Fruit fly (Drosophila melanogaster) whole organism, prepupa: ENCODE measurements around the gene CG33177.
A peak's percentile ranks its signal among the peaks of the same experiment; 100 is the strongest.

Source experiments
- Blimp-1 ChIP-seq: fragments of 200-800 bp; sonication (Bioruptor generic); optimal IDR thresholded peaks from 3 replicates; lab custom pipeline; 2017; ENCODE audit warnings: missing biosample characterization, missing genetic modification characterization, mild to moderate bottlenecking, moderate library complexity, missing genetic modification reagents
- CG10631 ChIP-seq: fragments of 200-800 bp; sonication (Bioruptor generic); optimal IDR thresholded peaks from 2 replicates; lab custom pipeline; 2016; ENCODE audit warnings: missing biosample characterization, missing genetic modification characterization
- CG11294 ChIP-seq: fragments of 200-800 bp; sonication (Bioruptor generic); IDR thresholded peaks from 2 replicates; pipeline ENCODE4 v1.3.6; 2022; ENCODE audit warnings: missing biosample characterization, missing genetic modification characterization
- CG11762 ChIP-seq: fragments of 200-800 bp; sonication (Bioruptor generic); optimal IDR thresholded peaks from 3 replicates; lab custom pipeline; 2016; ENCODE audit warnings: missing biosample characterization, missing genetic modification characterization; ENCODE audit not compliant: insufficient read depth
- CG15336 ChIP-seq: fragments of 200-800 bp; sonication (Bioruptor generic); IDR thresholded peaks from 2 replicates; pipeline ENCODE4 v1.3.6; 2022; ENCODE audit warnings: missing biosample characterization, missing genetic modification characterization
- CG1621 ChIP-seq: fragments of 200-800 bp; sonication (Bioruptor generic); optimal IDR thresholded peaks from 3 replicates; lab custom pipeline; 2018; ENCODE audit warnings: missing biosample characterization, mild to moderate bottlenecking, missing genetic modification characterization
- CG16779 ChIP-seq: fragments of 200-800 bp; sonication (Bioruptor generic); optimal IDR thresholded peaks from 3 replicates; lab custom pipeline; 2017; ENCODE audit warnings: missing biosample characterization, mild to moderate bottlenecking, missing genetic modification characterization
- CG3032 ChIP-seq: fragments of 200-800 bp; optimal IDR thresholded peaks from 2 replicates; lab custom pipeline; 2019; ENCODE audit warnings: missing biosample characterization, mild to moderate bottlenecking, missing genetic modification characterization, moderate library complexity
- CG32006 ChIP-seq: fragments of 200-800 bp; sonication (Bioruptor generic); optimal IDR thresholded peaks from 3 replicates; lab custom pipeline; 2017; ENCODE audit warnings: missing biosample characterization, mild to moderate bottlenecking, missing genetic modification characterization
- CG34406 ChIP-seq: fragments of 200-800 bp; sonication (Bioruptor generic); optimal IDR thresholded peaks from 3 replicates; lab custom pipeline; 2016; ENCODE audit warnings: missing biosample characterization, missing genetic modification characterization
- CG3919 ChIP-seq: fragments of 200-800 bp; sonication (Bioruptor generic); optimal IDR thresholded peaks from 3 replicates; lab custom pipeline; 2016; ENCODE audit warnings: missing biosample characterization, missing genetic modification characterization
- CG4318 ChIP-seq: fragments of 200-800 bp; sonication (Bioruptor generic); optimal IDR thresholded peaks from 3 replicates; lab custom pipeline; 2017; ENCODE audit warnings: missing biosample characterization, mild to moderate bottlenecking, missing genetic modification characterization
- CG6276 ChIP-seq: fragments of 200-800 bp; sonication (Bioruptor generic); optimal IDR thresholded peaks from 2 replicates; lab custom pipeline; 2017; ENCODE audit warnings: missing biosample characterization, mild to moderate bottlenecking, missing genetic modification characterization
- CG6792 ChIP-seq: fragments of 200-800 bp; sonication (Bioruptor generic); optimal IDR thresholded peaks from 3 replicates; lab custom pipeline; 2016; ENCODE audit warnings: missing biosample characterization, missing genetic modification characterization
- CG6854 ChIP-seq: fragments of 200-800 bp; sonication (Bioruptor generic); optimal IDR thresholded peaks from 2 replicates; lab custom pipeline; 2017; ENCODE audit warnings: missing biosample characterization, mild to moderate bottlenecking, missing genetic modification characterization
- CG8319 ChIP-seq: fragments of 200-800 bp; sonication (Bioruptor generic); optimal IDR thresholded peaks from 3 replicates; lab custom pipeline; 2016; ENCODE audit warnings: missing biosample characterization, missing genetic modification characterization
- CG9139 ChIP-seq: fragments of 200-800 bp; sonication (Bioruptor generic); optimal IDR thresholded peaks from 3 replicates; lab custom pipeline; 2017; ENCODE audit warnings: missing biosample characterization, mild to moderate bottlenecking, missing genetic modification characterization
- Eip78C ChIP-seq: fragments of 200-800 bp; sonication (Bioruptor generic); peaks from one replicate; lab custom pipeline; 2016; ENCODE audit warnings: missing biosample characterization, missing genetic modification characterization
- Eip93F ChIP-seq: fragments of 200-800 bp; sonication (Bioruptor generic); optimal IDR thresholded peaks from 2 replicates; lab custom pipeline; 2016; ENCODE audit warnings: missing biosample characterization, mild to moderate bottlenecking, missing genetic modification characterization
- Ets96B ChIP-seq: fragments of 200-800 bp; optimal IDR thresholded peaks from 2 replicates; lab custom pipeline; 2019; ENCODE audit warnings: missing biosample characterization, mild to moderate bottlenecking, missing genetic modification characterization, moderate library complexity
- Hr38 ChIP-seq: sonication (Bioruptor generic); optimal IDR thresholded peaks from 2 replicates; lab custom pipeline; 2016; ENCODE audit warnings: missing biosample characterization, missing genetic modification characterization
- Hr4 ChIP-seq: fragments of 200-800 bp; sonication (Bioruptor generic); optimal IDR thresholded peaks from 3 replicates; lab custom pipeline; 2016; ENCODE audit warnings: missing biosample characterization, missing genetic modification characterization
- Lpt ChIP-seq: fragments of 200-800 bp; sonication (Bioruptor generic); optimal IDR thresholded peaks from 3 replicates; lab custom pipeline; 2016; ENCODE audit warnings: missing biosample characterization, missing genetic modification characterization
- Met ChIP-seq: fragments of 200-800 bp; sonication (Bioruptor generic); optimal IDR thresholded peaks from 3 replicates; lab custom pipeline; 2016; ENCODE audit warnings: missing biosample characterization, missing genetic modification characterization
- OdsH ChIP-seq: fragments of 200-800 bp; sonication (Bioruptor generic); optimal IDR thresholded peaks from 3 replicates; lab custom pipeline; 2016; ENCODE audit warnings: missing biosample characterization, missing genetic modification characterization
- Smox ChIP-seq: fragments of 200-800 bp; sonication (Bioruptor generic); optimal IDR thresholded peaks from 3 replicates; lab custom pipeline; 2016; ENCODE audit warnings: missing biosample characterization, missing genetic modification characterization
- Sox102F ChIP-seq: fragments of 200-800 bp; sonication (Bioruptor generic); optimal IDR thresholded peaks from 2 replicates; lab custom pipeline; 2016; ENCODE audit warnings: missing biosample characterization, mild to moderate bottlenecking, missing genetic modification characterization
- Sox14 ChIP-seq: fragments of 200-800 bp; sonication (Bioruptor generic); optimal IDR thresholded peaks from 3 replicates; lab custom pipeline; 2016; ENCODE audit warnings: missing biosample characterization, missing genetic modification characterization
- acj6 ChIP-seq: fragments of 200-800 bp; sonication (Bioruptor generic); optimal IDR thresholded peaks from 3 replicates; lab custom pipeline; 2016; ENCODE audit warnings: missing biosample characterization, missing genetic modification characterization
- cyc ChIP-seq: fragments of 200-800 bp; sonication (Bioruptor generic); optimal IDR thresholded peaks from 3 replicates; lab custom pipeline; 2016; ENCODE audit warnings: missing biosample characterization, missing genetic modification characterization
- dac ChIP-seq: fragments of 200-800 bp; sonication (Bioruptor generic); optimal IDR thresholded peaks from 2 replicates; lab custom pipeline; 2017; ENCODE audit warnings: missing biosample characterization, mild to moderate bottlenecking, missing genetic modification characterization
- dsx ChIP-seq: fragments of 200-800 bp; optimal IDR thresholded peaks from 3 replicates; lab custom pipeline; 2019; ENCODE audit warnings: missing biosample characterization, mild to moderate bottlenecking, missing genetic modification characterization, moderate library complexity; ENCODE audit not compliant: poor library complexity, severe bottlenecking
- eg ChIP-seq: fragments of 200-800 bp; sonication (Bioruptor generic); IDR thresholded peaks from 3 replicates; pipeline ENCODE4 v1.3.6; 2022; ENCODE audit warnings: missing biosample characterization, missing genetic modification characterization
- esn ChIP-seq: fragments of 200-800 bp; sonication (Bioruptor generic); optimal IDR thresholded peaks from 2 replicates; lab custom pipeline; 2016; ENCODE audit warnings: missing biosample characterization, mild to moderate bottlenecking, missing genetic modification characterization, moderate library complexity
- fd59A ChIP-seq: fragments of 200-800 bp; sonication (Bioruptor generic); optimal IDR thresholded peaks from 2 replicates; lab custom pipeline; 2017; ENCODE audit warnings: missing biosample characterization, mild to moderate bottlenecking, missing genetic modification characterization, missing genetic modification reagents
- fd85E ChIP-seq: fragments of 200-800 bp; sonication (Bioruptor generic); optimal IDR thresholded peaks from 3 replicates; lab custom pipeline; 2016; ENCODE audit warnings: missing biosample characterization, missing genetic modification characterization
- lz ChIP-seq: fragments of 200-800 bp; sonication (Bioruptor generic); optimal IDR thresholded peaks from 3 replicates; lab custom pipeline; 2016; ENCODE audit warnings: missing biosample characterization, missing genetic modification characterization
- net ChIP-seq: fragments of 200-800 bp; sonication (Bioruptor generic); optimal IDR thresholded peaks from 3 replicates; lab custom pipeline; 2016; ENCODE audit warnings: missing biosample characterization, missing genetic modification characterization
- pdm3 ChIP-seq: fragments of 200-800 bp; sonication (Bioruptor generic); optimal IDR thresholded peaks from 3 replicates; lab custom pipeline; 2016; ENCODE audit warnings: missing biosample characterization, missing genetic modification characterization
- salr ChIP-seq, 2 experiments: fragments of 200-800 bp; sonication (Bioruptor generic); optimal IDR thresholded peaks; 3 replicates each; lab custom pipeline; 2016 to 2018; ENCODE audit warnings: missing biosample characterization in 2 of 2, missing genetic modification characterization in 2 of 2, mild to moderate bottlenecking in 1 of 2
- spab ChIP-seq: fragments of 200-800 bp; sonication (Bioruptor generic); optimal IDR thresholded peaks from 2 replicates; lab custom pipeline; 2017; ENCODE audit warnings: missing biosample characterization, mild to moderate bottlenecking, missing genetic modification characterization, missing genetic modification reagents
- svp ChIP-seq: fragments of 200-800 bp; sonication (Bioruptor generic); peaks from one replicate; lab custom pipeline; 2016; ENCODE audit warnings: missing biosample characterization, missing genetic modification characterization
- topi ChIP-seq: fragments of 200-800 bp; sonication (Bioruptor generic); optimal IDR thresholded peaks from 3 replicates; lab custom pipeline; 2016; ENCODE audit warnings: missing biosample characterization, missing genetic modification characterization

CG33177 gene

DNA sequence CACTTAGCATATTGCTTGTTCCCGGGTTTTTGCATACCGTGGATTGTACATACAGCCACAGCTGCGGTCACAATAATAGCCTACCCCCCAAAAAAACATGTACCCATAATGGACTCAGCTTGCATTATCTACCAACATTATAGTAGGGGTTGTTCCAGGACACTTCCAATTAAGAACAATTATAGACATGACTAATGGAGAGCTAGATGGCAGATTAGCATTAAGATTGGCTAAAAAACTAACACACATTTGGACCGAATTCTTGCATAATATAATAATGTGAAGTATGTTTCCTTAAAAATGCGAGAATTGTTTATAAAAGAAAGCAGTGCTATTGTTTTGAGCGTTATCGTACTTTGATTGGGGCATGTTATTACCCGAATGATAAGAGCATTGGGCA is 9.2 kb downstream of the CG33177 start (continued):
- TF ChIP-seq Smox (GFP tag; lab: Kevin White, UChicago) (no peak), OdsH (GFP tag; lab: Kevin White, UChicago) (no peak), CG3032 (no peak), dsx (GFP tag; lab: Kevin White, UChicago) (no peak), Ets96B (tag; lab: Kevin White, UChicago) (no peak), CG10631 (GFP tag; lab: Kevin White, UChicago) (no peak), CG6276 (GFP tag; lab: Kevin White, UChicago) (no peak), CG8319 (GFP tag; lab: Kevin White, UChicago) (no peak), CG32006 (GFP tag; lab: Kevin White, UChicago) (peak; percentile 21), Blimp-1 (no peak), pdm3 (GFP tag; lab: Kevin White, UChicago) (no peak), CG16779 (tag; lab: Kevin White, UChicago) (no peak), Hr4 (GFP tag; lab: Kevin White, UChicago) (no peak), CG4318 (no peak), cyc (GFP tag; lab: Kevin White, UChicago) (no peak), acj6 (GFP tag; lab: Kevin White, UChicago) (peak; percentile 6), fd59A (GFP tag; lab: Kevin White, UChicago) (no peak), esn (GFP tag; lab: Kevin White, UChicago) (no peak), Hr38 (GFP tag; lab: Kevin White, UChicago) (no peak), CG34406 (GFP tag; lab: Kevin White, UChicago) (no peak), Lpt (GFP tag; lab: Kevin White, UChicago) (no peak)
- TF ChIP-seq, all 60 proteins: peak for 11

DNA sequence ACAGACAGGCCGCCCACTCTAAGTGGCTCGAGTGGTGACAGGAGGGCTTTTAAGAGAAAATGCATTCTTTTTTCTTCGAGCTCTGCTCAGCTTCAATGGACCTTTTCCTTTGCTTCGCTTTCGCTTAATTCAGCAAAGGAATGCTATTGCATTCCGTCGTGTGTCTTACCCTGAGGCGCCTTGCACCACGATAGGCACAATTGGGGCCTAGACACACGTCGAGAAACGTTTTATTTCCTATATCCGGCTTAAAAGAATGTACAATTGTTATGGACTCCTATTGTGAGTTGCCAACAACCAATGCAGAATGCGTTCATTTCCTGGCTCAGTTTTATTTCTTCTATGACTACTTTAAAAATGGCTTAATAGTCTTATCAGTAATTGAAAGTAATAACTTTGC is 10.0 kb downstream of the CG33177 start:
- no peak for TF ChIP-seq net (GFP tag; lab: Kevin White, UChicago)
- TF ChIP-seq Sox102F (GFP tag; lab: Kevin White, UChicago), result no peak
- no peak for TF ChIP-seq svp (GFP tag; lab: Kevin White, UChicago)
- TF ChIP-seq Eip93F (GFP tag; lab: Kevin White, UChicago), result no peak
- no peak for TF ChIP-seq CG6854 (GFP tag; lab: Kevin White, UChicago)
- TF ChIP-seq spab (GFP tag; lab: Kevin White, UChicago), result no peak
- no peak for TF ChIP-seq Eip78C
- no peak for TF ChIP-seq dac (GFP tag; lab: Kevin White, UChicago)
- TF ChIP-seq CG9139 (GFP tag; lab: Kevin White, UChicago), result no peak
- TF ChIP-seq Sox14 (GFP tag; lab: Kevin White, UChicago), result no peak
- no peak for TF ChIP-seq pdm3 (GFP tag; lab: Kevin White, UChicago)
- TF ChIP-seq CG8319 (GFP tag; lab: Kevin White, UChicago), result no peak
- no peak for TF ChIP-seq acj6 (GFP tag; lab: Kevin White, UChicago)
- no peak for TF ChIP-seq CG3919

DNA sequence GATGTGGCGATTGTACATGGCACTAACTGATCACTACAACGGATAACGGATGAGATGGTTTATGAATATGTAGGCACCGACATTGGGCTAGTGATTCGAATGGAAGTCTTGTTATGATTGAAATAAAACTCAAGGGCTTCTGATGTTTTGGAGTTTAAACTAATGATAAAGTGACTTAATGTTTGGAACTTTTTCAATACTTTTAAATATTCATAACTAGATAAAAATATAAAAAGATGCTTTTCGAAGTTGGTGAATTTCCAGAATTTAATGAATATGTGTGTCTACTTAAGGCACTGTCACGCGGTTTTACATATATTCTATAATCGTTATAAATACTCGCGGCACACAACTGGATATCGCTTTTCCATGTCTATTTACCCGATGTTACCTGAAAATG is 14.8 kb downstream of the CG33177 start, which contains the start of gene CG9072:
Gene CG9072 (minus strand): TSS at position 101 of the 400 bp plus-strand sequence.
- TF ChIP-seq CG11294 (GFP tag; lab: Robert Waterston, UW) (no peak), lz (GFP tag; lab: Kevin White, UChicago) (no peak), Hr38 (GFP tag; lab: Kevin White, UChicago) (no peak), pdm3 (GFP tag; lab: Kevin White, UChicago) (no peak)

DNA sequence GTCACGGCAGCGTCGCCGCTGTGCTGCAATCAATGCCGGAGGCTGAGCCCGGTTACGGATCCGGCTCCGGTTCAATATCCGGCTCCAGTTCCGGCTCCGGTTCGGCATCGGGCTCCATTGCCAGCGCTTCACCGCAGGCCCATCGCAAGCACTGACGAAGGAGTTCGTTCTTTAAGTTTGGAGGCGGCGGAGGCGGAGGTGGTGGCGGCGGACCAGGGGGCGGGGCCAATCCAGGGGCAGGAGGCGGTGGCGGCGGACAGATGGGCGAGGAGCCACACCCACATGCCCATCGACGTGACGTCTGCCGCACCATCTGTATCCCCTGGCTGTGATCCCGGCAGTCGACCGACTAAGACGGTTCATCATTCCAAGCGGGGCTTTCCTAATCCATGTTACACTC is 30.7 kb downstream of the CG33177 start:
- no peak for TF ChIP-seq CG6792 (GFP tag; lab: Kevin White, UChicago)
- TF ChIP-seq CG3032, result no peak
- TF ChIP-seq fd85E (GFP tag; lab: Kevin White, UChicago), result no peak
- no peak for TF ChIP-seq eg (GFP tag; lab: Robert Waterston, UW)
- no peak for TF ChIP-seq salr (GFP tag; optimal IDR thresholded peaks at IDR 0.05; lab: Kevin White, UChicago)
- TF ChIP-seq CG9139 (GFP tag; lab: Kevin White, UChicago), result no peak
- TF ChIP-seq CG11762 (GFP tag; lab: Kevin White, UChicago), result no peak
- no peak for TF ChIP-seq Hr4 (GFP tag; lab: Kevin White, UChicago)
- TF ChIP-seq Smox (GFP tag; lab: Kevin White, UChicago), result no peak
- no peak for TF ChIP-seq dac (GFP tag; lab: Kevin White, UChicago)
- TF ChIP-seq CG1621, result no peak
- TF ChIP-seq Hr38 (GFP tag; lab: Kevin White, UChicago), result no peak
- TF ChIP-seq cyc (GFP tag; lab: Kevin White, UChicago), result no peak
- no peak for TF ChIP-seq topi
- TF ChIP-seq Met (GFP tag; lab: Kevin White, UChicago), result no peak
- no peak for TF ChIP-seq CG6854 (GFP tag; lab: Kevin White, UChicago)
- no peak for TF ChIP-seq Ets96B (tag; lab: Kevin White, UChicago)
- no peak for TF ChIP-seq CG15336 (GFP tag; lab: Robert Waterston, UW)
- TF ChIP-seq CG11294 (GFP tag; lab: Robert Waterston, UW), result no peak
- TF ChIP-seq, all 60 proteins: peak for 0
